Fruit fly (Drosophila melanogaster): ENCODE measurements around the gene fz2.
A peak's percentile ranks its signal among the peaks of the same experiment; 100 is the strongest.

Gene fz2

dm6 chr3L:19230801-19231547 lies 4.2 kb downstream of the fz2 start (continued):
- no peak for TF ChIP-seq oc (tag; optimal IDR thresholded peaks at IDR 0.05)
- TF ChIP-seq CG7745 (tag; optimal IDR thresholded peaks at IDR 0.05): no peak
- TF ChIP-seq CG11695 (GFP tag; IDR thresholded peaks at IDR 0.05): 0 out of 3 replicates have a peak, but pooled peaks have one; percentile 9
- no peak for TF ChIP-seq odd (GFP tag; optimal IDR thresholded peaks at IDR 0.05)
- TF ChIP-seq CG14860 (GFP tag; IDR thresholded peaks at IDR 0.05; ENCODE audit: partially characterized antibody): no peak
- no peak for TF ChIP-seq CG31388 (GFP tag; optimal IDR thresholded peaks at IDR 0.05)
- no peak for TF ChIP-seq CG31224 (GFP tag; IDR thresholded peaks at IDR 0.05)
- no peak for TF ChIP-seq Stat92E (GFP tag; optimal IDR thresholded peaks at IDR 0.05)
- TF ChIP-seq Nf-YB (GFP tag; optimal IDR thresholded peaks at IDR 0.05): no peak
- TF ChIP-seq CG6854 (GFP tag; optimal IDR thresholded peaks at IDR 0.05): no peak
- no peak for TF ChIP-seq ci (GFP tag; IDR thresholded peaks at IDR 0.05)
- TF ChIP-seq Sin3A (optimal IDR thresholded peaks at IDR 0.05): no peak
- no peak for TF ChIP-seq CG18011 (GFP tag; optimal IDR thresholded peaks at IDR 0.05)
- TF ChIP-seq CG6813 (GFP tag; optimal IDR thresholded peaks at IDR 0.05): no peak
- TF ChIP-seq Trl (optimal IDR thresholded peaks at IDR 0.05): peak; percentile 46 to 54
- TF ChIP-seq Trl (GFP tag; optimal IDR thresholded peaks at IDR 0.05): no peak
- no peak for TF ChIP-seq CG11456 (GFP tag; IDR thresholded peaks at IDR 0.05)
- TF ChIP-seq vfl (GFP tag; optimal IDR thresholded peaks at IDR 0.05): no peak
- TF ChIP-seq dati (GFP tag; IDR thresholded peaks at IDR 0.05): no peak
- no peak for TF ChIP-seq insv (GFP tag; optimal IDR thresholded peaks at IDR 0.05)
- TF ChIP-seq CG11696 (GFP tag; IDR thresholded peaks at IDR 0.05): no peak
- TF ChIP-seq CG8281 (tag; optimal IDR thresholded peaks at IDR 0.05): no peak
- no peak for TF ChIP-seq MBD-R2 (GFP tag; IDR thresholded peaks at IDR 0.05)
- peak; percentile 34 for TF ChIP-seq Hand (GFP tag; optimal IDR thresholded peaks at IDR 0.05)
- peak; percentile 71 for TF ChIP-seq gem (tag; optimal IDR thresholded peaks at IDR 0.05)
- TF ChIP-seq tx (GFP tag; optimal IDR thresholded peaks at IDR 0.05): no peak
- no peak for TF ChIP-seq CG17328 (GFP tag; IDR thresholded peaks at IDR 0.05)
- TF ChIP-seq az2 (GFP tag; optimal IDR thresholded peaks at IDR 0.05): peak; percentile 21
- no peak for TF ChIP-seq Lim3 (GFP tag; IDR thresholded peaks at IDR 0.05)
- no peak for TF ChIP-seq Fer2 (tag; optimal IDR thresholded peaks at IDR 0.05)
- TF ChIP-seq stwl (tag; optimal IDR thresholded peaks at IDR 0.05): no peak
- TF ChIP-seq CG1647 (GFP tag; optimal IDR thresholded peaks at IDR 0.05): no peak
- TF ChIP-seq CG16815 (GFP tag; optimal IDR thresholded peaks at IDR 0.05): no peak
- no peak for TF ChIP-seq CG34422 (GFP tag; IDR thresholded peaks at IDR 0.05)
- no peak for TF ChIP-seq YL-1 (GFP tag; optimal IDR thresholded peaks at IDR 0.05)
- TF ChIP-seq fd64A (GFP tag; optimal IDR thresholded peaks at IDR 0.05): no peak
- no peak for TF ChIP-seq sna (GFP tag; IDR thresholded peaks at IDR 0.05; ENCODE audit: partially characterized antibody)
- no peak for TF ChIP-seq CG17568 (GFP tag; optimal IDR thresholded peaks at IDR 0.05)
- TF ChIP-seq Doc2 (GFP tag; IDR thresholded peaks at IDR 0.05): no peak
- TF ChIP-seq lilli (GFP tag; optimal IDR thresholded peaks at IDR 0.05): no peak
- TF ChIP-seq CG17186 (GFP tag; optimal IDR thresholded peaks at IDR 0.05): no peak
- no peak for TF ChIP-seq sc (optimal IDR thresholded peaks at IDR 0.05)
- TF ChIP-seq sc (GFP tag; optimal IDR thresholded peaks at IDR 0.05): no peak
- TF ChIP-seq CG3995 (GFP tag; optimal IDR thresholded peaks at IDR 0.05): no peak
- TF ChIP-seq Six4 (GFP tag; optimal IDR thresholded peaks at IDR 0.05): no peak
- no peak for TF ChIP-seq dm (GFP tag; optimal IDR thresholded peaks at IDR 0.05)
- TF ChIP-seq disco-r (GFP tag; optimal IDR thresholded peaks at IDR 0.05): no peak
- TF ChIP-seq Hmr (GFP tag; optimal IDR thresholded peaks at IDR 0.05): peak; percentile 59
- peak; percentile 56; the same call in 1 of the 2 replicates for TF ChIP-seq crol (GFP tag; IDR thresholded peaks at IDR 0.05)
- TF ChIP-seq mam (GFP tag; optimal IDR thresholded peaks at IDR 0.05): no peak
- TF ChIP-seq CG4424 (GFP tag; optimal IDR thresholded peaks at IDR 0.05): no peak
